Fruit fly (Drosophila melanogaster): ENCODE data around the gene CG12236.

CG12236 gene

dm6 chrX:5915752-5916493 lies 8.0 kb downstream of the CG12236 start (continued):
- TF ChIP-seq chinmo (GFP tag; IDR thresholded peaks at IDR 0.05; ENCODE audit: partially characterized antibody): 0 out of 4 replicates have a peak, but pooled peaks have one; percentile 18
- no peak for TF ChIP-seq prd (optimal IDR thresholded peaks at IDR 0.05)
- no peak for TF ChIP-seq prd (GFP tag; IDR thresholded peaks at IDR 0.05)
- TF ChIP-seq cad (GFP tag; optimal IDR thresholded peaks at IDR 0.05): no peak
- peak; percentile 72 for TF ChIP-seq Vsx1 (GFP tag; optimal IDR thresholded peaks at IDR 0.05)
- TF ChIP-seq CG10209 (GFP tag; optimal IDR thresholded peaks at IDR 0.05): no peak
- TF ChIP-seq CG7372 (GFP tag; IDR thresholded peaks at IDR 0.05): no peak
- TF ChIP-seq Fer3 (tag; optimal IDR thresholded peaks at IDR 0.05): no peak
- TF ChIP-seq org-1 (GFP tag; optimal IDR thresholded peaks at IDR 0.05): no peak
- no peak for TF ChIP-seq klu (GFP tag; IDR thresholded peaks at IDR 0.05)
- TF ChIP-seq Meics (GFP tag; optimal IDR thresholded peaks at IDR 0.05): no peak
- 0 out of 2 replicates have a peak, but pooled peaks have one; percentile 32 for TF ChIP-seq Dref (GFP tag; IDR thresholded peaks at IDR 0.05)
- TF ChIP-seq Sry-δ (GFP tag; optimal IDR thresholded peaks at IDR 0.05): peak; percentile 74
- no peak for TF ChIP-seq CG17612 (GFP tag; IDR thresholded peaks at IDR 0.05)
- peak; percentile 45 for TF ChIP-seq CG12769 (tag; optimal IDR thresholded peaks at IDR 0.05)
- 0 out of 2 replicates have a peak, but pooled peaks have one; percentile 24 for TF ChIP-seq nerfin-2 (GFP tag; IDR thresholded peaks at IDR 0.05; ENCODE audit: partially characterized antibody)
- TF ChIP-seq Usf (GFP tag; optimal IDR thresholded peaks at IDR 0.05): no peak
- TF ChIP-seq CG33557 (GFP tag; optimal IDR thresholded peaks at IDR 0.05): no peak
- TF ChIP-seq zen2 (GFP tag; IDR thresholded peaks at IDR 0.05; ENCODE audit: partially characterized antibody): no peak
- TF ChIP-seq Lpt (GFP tag; optimal IDR thresholded peaks at IDR 0.05): no peak
- TF ChIP-seq CG4707 (GFP tag; optimal IDR thresholded peaks at IDR 0.05): no peak
- TF ChIP-seq Ets65A (GFP tag): no peak
- TF ChIP-seq ash1 (GFP tag; optimal IDR thresholded peaks at IDR 0.05): no peak
- TF ChIP-seq Oaz (GFP tag; IDR thresholded peaks at IDR 0.05): no peak
- no peak for TF ChIP-seq dati (GFP tag; IDR thresholded peaks at IDR 0.05)
- TF ChIP-seq CG6683 (GFP tag; optimal IDR thresholded peaks at IDR 0.05): no peak
- no peak for TF ChIP-seq CG13624 (GFP tag; optimal IDR thresholded peaks at IDR 0.05)
- TF ChIP-seq CG11695 (GFP tag; IDR thresholded peaks at IDR 0.05): no peak
- no peak for TF ChIP-seq run (tag; optimal IDR thresholded peaks at IDR 0.05)
- no peak for TF ChIP-seq dpn (GFP tag; optimal IDR thresholded peaks at IDR 0.05)
- peak; percentile 41 for TF ChIP-seq CG13287 (GFP tag; IDR thresholded peaks at IDR 0.05; ENCODE audit: partially characterized antibody)
- no peak for TF ChIP-seq Atf6 (GFP tag; IDR thresholded peaks at IDR 0.05)
- no peak for TF ChIP-seq knrl (GFP tag; IDR thresholded peaks at IDR 0.05; ENCODE audit: partially characterized antibody)
- TF ChIP-seq emc (GFP tag; optimal IDR thresholded peaks at IDR 0.05): no peak
- no peak for TF ChIP-seq CG7839 (tag; optimal IDR thresholded peaks at IDR 0.05)
- TF ChIP-seq CG9932 (GFP tag; IDR thresholded peaks at IDR 0.05): 0 out of 2 replicates have a peak, but pooled peaks have one; percentile 14
- TF ChIP-seq Camta (GFP tag; optimal IDR thresholded peaks at IDR 0.05): no peak
- TF ChIP-seq CG1603 (tag; optimal IDR thresholded peaks at IDR 0.05): no peak
- no peak for TF ChIP-seq Pdp1 (GFP tag; optimal IDR thresholded peaks at IDR 0.05)
- no peak for TF ChIP-seq Bdp1 (GFP tag; optimal IDR thresholded peaks at IDR 0.05)
- no peak for TF ChIP-seq CG8924 (tag; optimal IDR thresholded peaks at IDR 0.05)
- no peak for TF ChIP-seq CG11093 (GFP tag; IDR thresholded peaks at IDR 0.05)
- no peak for TF ChIP-seq gem (tag; optimal IDR thresholded peaks at IDR 0.05)
- TF ChIP-seq hbn (GFP tag; IDR thresholded peaks at IDR 0.05; ENCODE audit: partially characterized antibody): no peak
- no peak for TF ChIP-seq CG7987 (GFP tag; optimal IDR thresholded peaks at IDR 0.05)
- no peak for TF ChIP-seq CG11456 (GFP tag; IDR thresholded peaks at IDR 0.05)
- no peak for TF ChIP-seq ttk (GFP tag; IDR thresholded peaks at IDR 0.05)
- TF ChIP-seq ato (GFP tag; IDR thresholded peaks at IDR 0.05; ENCODE audit: partially characterized antibody): no peak
- TF ChIP-seq ind (GFP tag; optimal IDR thresholded peaks at IDR 0.05): no peak
- TF ChIP-seq Dek (tag; optimal IDR thresholded peaks at IDR 0.05): peak; percentile 7

All from whole organism, embryonic.